Worm (Caenorhabditis elegans) whole organism, young adult: ENCODE measurements around the gene cox-6C.

ENCODE experiments used
- F57A8.1 ChIP-seq: fragments of 200-800 bp; sonication (Bioruptor generic); optimal IDR thresholded peaks from 2 replicates; lab custom pipeline; 2018; ENCODE audit warnings: mild to moderate bottlenecking, missing genetic modification characterization, moderate library complexity, missing compliant biosample characterization
- F57C9.4 ChIP-seq: sonication (generic microtip); optimal IDR thresholded peaks from 2 replicates; lab custom pipeline; 2017; ENCODE audit warnings: mild to moderate bottlenecking, missing genetic modification characterization, missing compliant biosample characterization
- die-1 ChIP-seq: sonication (generic microtip); optimal IDR thresholded peaks from 2 replicates; lab custom pipeline; 2016; ENCODE audit warnings: missing genotype, mild to moderate bottlenecking, missing genetic modification characterization, missing compliant biosample characterization
- lin-40 ChIP-seq: sonication (generic microtip); optimal IDR thresholded peaks from 2 replicates; lab custom pipeline; 2016; ENCODE audit warnings: missing genetic modification characterization, mild to moderate bottlenecking, missing compliant biosample characterization, missing genotype, missing genetic modification reagents
- nfya-1 ChIP-seq: sonication (generic microtip); optimal IDR thresholded peaks from 2 replicates; lab custom pipeline; 2017; ENCODE audit warnings: antibody characterized with exemption, missing compliant biosample characterization, missing genetic modification characterization, borderline replicate concordance; ENCODE audit not compliant: insufficient read depth
- nhr-120 ChIP-seq: fragments of 200-800 bp; sonication (Bioruptor generic); IDR thresholded peaks from 2 replicates; pipeline ENCODE4 v1.3.6; 2022; ENCODE audit warnings: missing genetic modification characterization, missing compliant biosample characterization
- nhr-179 ChIP-seq: sonication (generic microtip); optimal IDR thresholded peaks from 2 replicates; lab custom pipeline; 2016; ENCODE audit warnings: mild to moderate bottlenecking, missing genetic modification characterization, missing compliant biosample characterization
- repo-1 ChIP-seq: sonication (generic microtip); optimal IDR thresholded peaks from 2 replicates; lab custom pipeline; 2017; ENCODE audit warnings: mild to moderate bottlenecking, missing genetic modification characterization, missing compliant biosample characterization
- sptf-2 ChIP-seq: fragments of 200-800 bp; sonication (Bioruptor generic); optimal IDR thresholded peaks from 2 replicates; lab custom pipeline; 2018; ENCODE audit warnings: mild to moderate bottlenecking, missing genetic modification characterization, missing compliant biosample characterization
- tlf-1 ChIP-seq: fragments of 200-800 bp; sonication (Bioruptor generic); optimal IDR thresholded peaks from 2 replicates; lab custom pipeline; 2018; ENCODE audit warnings: mild to moderate bottlenecking, missing genetic modification characterization, missing compliant biosample characterization
- unc-62 ChIP-seq: fragments of 150-350 bp; optimal IDR thresholded peaks from 2 replicates; lab custom pipeline; 2014; ENCODE audit warnings: missing biosample characterization, missing genetic modification reagents, missing genetic modification characterization

DNA sequence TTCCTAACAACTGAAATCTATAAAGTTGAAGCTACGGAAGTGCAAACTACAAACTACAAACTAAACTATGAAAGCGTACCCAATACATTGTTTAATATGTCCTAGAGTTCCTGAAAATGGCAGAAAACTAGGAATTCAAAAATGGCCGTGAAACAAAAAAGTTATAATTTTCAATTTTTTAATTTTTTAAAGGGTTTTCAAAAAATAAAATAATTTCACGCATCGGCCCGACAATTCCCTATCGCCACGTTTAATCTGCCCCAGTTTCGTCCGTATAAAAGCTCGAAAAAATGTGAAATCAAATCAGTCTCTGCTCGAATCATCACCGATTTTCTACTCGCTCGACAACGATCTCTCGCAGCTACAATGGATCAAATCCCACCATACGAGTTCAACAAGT is 32.1 kb downstream of the cox-6C start, which contains the start of gene Y38C1AA.7:
- TF ChIP-seq F57C9.4 (no peak), F57A8.1 (no peak), nfya-1 (tag; lab: Kevin White, UChicago) (no peak), repo-1 (tag; lab: Kevin White, UChicago) (no peak), die-1 (tag; lab: Kevin White, UChicago) (no peak), tlf-1 (GFP tag; lab: Kevin White, UChicago) (no peak), nhr-179 (tag; lab: Kevin White, UChicago) (no peak), unc-62 (GFP tag; lab: Kevin White, UChicago) (no peak), lin-40 (tag; lab: Kevin White, UChicago) (no peak), sptf-2 (GFP tag; lab: Kevin White, UChicago) (no peak), nhr-120 (GFP tag; lab: Robert Waterston, UW) (no peak)
